Fruit fly (Drosophila melanogaster) whole organism, pupa: ENCODE results near the gene Ufsp2.
A peak's percentile ranks its signal among the peaks of the same experiment; 100 is the strongest.

Experiments used
- CG10348 ChIP-seq: fragments of 200-800 bp; sonication (Bioruptor generic); IDR thresholded peaks from 2 replicates; pipeline ENCODE4 v1.3.6; 2022; ENCODE audit warnings: missing biosample characterization, missing genetic modification characterization
- CG12605 ChIP-seq: fragments of 200-800 bp; sonication (Bioruptor generic); IDR thresholded peaks from 2 replicates; pipeline ENCODE4 v1.3.6; 2022; ENCODE audit warnings: missing biosample characterization, missing genetic modification characterization
- CG13204 ChIP-seq: fragments of 200-800 bp; sonication (Bioruptor generic); optimal IDR thresholded peaks from 2 replicates; lab custom pipeline; 2018; ENCODE audit warnings: missing biosample characterization, mild to moderate bottlenecking, missing genetic modification characterization, moderate library complexity
- CG14655 ChIP-seq: fragments of 200-800 bp; sonication (Bioruptor generic); optimal IDR thresholded peaks from 3 replicates; lab custom pipeline; 2017; ENCODE audit warnings: mild to moderate bottlenecking, missing biosample characterization, missing genetic modification reagents, missing genetic modification characterization
- CG15710 ChIP-seq: fragments of 200-800 bp; sonication (Bioruptor generic); optimal IDR thresholded peaks from 2 replicates; lab custom pipeline; 2018; ENCODE audit warnings: missing biosample characterization, mild to moderate bottlenecking, missing genetic modification characterization, moderate library complexity
- CG17806 ChIP-seq: fragments of 200-800 bp; sonication (Bioruptor generic); optimal IDR thresholded peaks from 2 replicates; lab custom pipeline; 2018; ENCODE audit warnings: missing biosample characterization, mild to moderate bottlenecking, missing genetic modification characterization, moderate library complexity
- CG32121 ChIP-seq: fragments of 200-800 bp; sonication (Bioruptor generic); IDR thresholded peaks from 2 replicates; pipeline ENCODE4 v1.3.6; 2022; ENCODE audit warnings: missing biosample characterization, missing genetic modification characterization
- CG34367 ChIP-seq: fragments of 200-800 bp; sonication (Bioruptor generic); optimal IDR thresholded peaks from 2 replicates; lab custom pipeline; 2018; ENCODE audit warnings: missing biosample characterization, mild to moderate bottlenecking, missing genetic modification characterization
- CG4496 ChIP-seq: fragments of 200-800 bp; sonication (Bioruptor generic); IDR thresholded peaks from 3 replicates; pipeline ENCODE4 v1.3.6; 2022; ENCODE audit warnings: missing biosample characterization, missing genetic modification characterization
- CG8159 ChIP-seq: fragments of 200-800 bp; sonication (Bioruptor generic); optimal IDR thresholded peaks from 3 replicates; lab custom pipeline; 2018; ENCODE audit warnings: missing biosample characterization, mild to moderate bottlenecking, missing genetic modification characterization, moderate library complexity
- CG8301 ChIP-seq: fragments of 200-800 bp; sonication (Bioruptor generic); optimal IDR thresholded peaks from 2 replicates; lab custom pipeline; 2018; ENCODE audit warnings: missing biosample characterization, mild to moderate bottlenecking, missing genetic modification characterization
- CG9948 ChIP-seq: fragments of 200-800 bp; sonication (Bioruptor generic); optimal IDR thresholded peaks from 2 replicates; lab custom pipeline; 2018; ENCODE audit warnings: missing biosample characterization, mild to moderate bottlenecking, missing genetic modification characterization, moderate library complexity
- D1 ChIP-seq: fragments of 200-800 bp; sonication (Bioruptor generic); optimal IDR thresholded peaks from 2 replicates; lab custom pipeline; 2018; ENCODE audit warnings: missing biosample characterization, mild to moderate bottlenecking, missing genetic modification characterization, moderate library complexity
- EcR ChIP-seq: fragments of 200-800 bp; sonication (Bioruptor generic); optimal IDR thresholded peaks from 3 replicates; lab custom pipeline; 2019; ENCODE audit warnings: missing biosample characterization, missing genetic modification characterization, mild to moderate bottlenecking, moderate library complexity, missing genetic modification reagents
- Ets98B ChIP-seq: fragments of 200-800 bp; sonication (Bioruptor generic); IDR thresholded peaks from 2 replicates; pipeline ENCODE4 v1.3.6; 2022; ENCODE audit warnings: missing biosample characterization, missing genetic modification characterization
- Pif1A ChIP-seq: fragments of 200-800 bp; sonication (Bioruptor generic); optimal IDR thresholded peaks from 3 replicates; lab custom pipeline; 2016; ENCODE audit warnings: missing biosample characterization, missing genetic modification characterization
- Pif1B ChIP-seq: fragments of 200-800 bp; sonication (Bioruptor generic); optimal IDR thresholded peaks from 3 replicates; lab custom pipeline; 2016; ENCODE audit warnings: missing biosample characterization, missing genetic modification characterization
- Snoo ChIP-seq: fragments of 200-800 bp; sonication (Bioruptor generic); optimal IDR thresholded peaks from 3 replicates; lab custom pipeline; 2017; ENCODE audit warnings: missing biosample characterization, mild to moderate bottlenecking, missing genetic modification characterization, inconsistent platforms
- fd96Ca ChIP-seq: fragments of 200-800 bp; sonication (Bioruptor generic); IDR thresholded peaks from 3 replicates; pipeline ENCODE4 v1.3.6; 2022; ENCODE audit warnings: missing biosample characterization, missing genetic modification characterization
- gl ChIP-seq: fragments of 200-800 bp; sonication (Bioruptor generic); optimal IDR thresholded peaks from 2 replicates; lab custom pipeline; 2018; ENCODE audit warnings: missing biosample characterization, mild to moderate bottlenecking, missing genetic modification characterization
- rn ChIP-seq: fragments of 200-800 bp; sonication (Bioruptor generic); IDR thresholded peaks from 2 replicates; pipeline ENCODE4 v1.3.6; 2022; ENCODE audit warnings: missing biosample characterization, missing genetic modification characterization

Ufsp2 gene

DNA sequence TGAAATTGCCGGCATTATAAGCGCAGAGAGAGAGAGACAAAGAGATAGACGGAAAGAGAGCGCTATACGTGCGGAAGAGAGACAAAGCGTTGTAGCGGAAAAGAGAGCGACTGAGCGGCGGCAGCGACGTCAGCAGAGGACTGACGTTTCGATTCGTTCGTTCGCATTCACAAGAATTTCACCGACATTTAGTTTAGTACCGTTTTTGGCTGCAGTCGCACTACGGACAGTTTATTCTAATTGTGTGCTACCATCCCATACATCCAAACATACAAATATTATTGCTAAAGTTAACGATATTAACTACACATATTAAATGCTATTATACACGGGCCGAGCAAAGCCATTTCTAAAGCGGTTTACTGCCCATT, 41.2 kb upstream of the Ufsp2 start, which contains the start of gene CrebA:
Gene CrebA, plus strand, starts transcription at position 168 of the 371 bp plus-strand sequence.
- peak; percentile 56 for TF ChIP-seq CG4496 (GFP tag; lab: Robert Waterston, UW)
- TF ChIP-seq CG12605 (GFP tag; lab: Robert Waterston, UW), result peak; percentile 88
- no peak for TF ChIP-seq CG34367 (tag; lab: Kevin White, UChicago)
- TF ChIP-seq CG8301 (tag; lab: Kevin White, UChicago), result no peak
- TF ChIP-seq CG9948, result no peak
- TF ChIP-seq Pif1B, result no peak
- TF ChIP-seq CG13204, result no peak
- TF ChIP-seq Ets98B (GFP tag; lab: Robert Waterston, UW), result peak; percentile 41; the same call in 1 of the 2 replicates
- TF ChIP-seq CG32121 (GFP tag; lab: Robert Waterston, UW), result peak; percentile 11; the same call in 1 of the 2 replicates
- no peak for TF ChIP-seq CG17806 (tag; lab: Kevin White, UChicago)
- no peak for TF ChIP-seq Snoo (tag; lab: Kevin White, UChicago)

DNA sequence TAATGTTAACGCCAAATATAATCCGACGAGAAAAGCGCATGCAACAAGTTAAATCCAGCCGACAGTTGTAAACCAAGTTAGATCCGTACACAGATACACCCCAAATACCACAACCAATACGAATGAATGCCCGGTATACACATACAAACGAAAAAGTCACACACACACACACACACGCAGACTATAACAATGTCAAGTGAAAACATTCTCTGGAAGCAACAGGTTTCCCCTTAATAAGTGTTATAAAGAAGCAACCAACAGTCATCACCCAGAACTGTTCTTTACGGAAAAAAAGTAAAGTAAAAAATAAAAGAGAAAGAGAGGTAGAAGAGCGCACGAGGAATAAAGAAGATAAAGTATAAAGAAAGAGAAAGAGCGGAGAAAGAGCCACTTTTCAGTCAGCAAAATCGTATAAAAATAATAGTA, 40.6 kb upstream of the Ufsp2 start:
- no peak for TF ChIP-seq CG4496 (GFP tag; lab: Robert Waterston, UW)
- peak; percentile 76 for TF ChIP-seq CG12605 (GFP tag; lab: Robert Waterston, UW)
- peak; percentile 12 for TF ChIP-seq EcR (GFP tag; lab: Kevin White, UChicago)
- TF ChIP-seq CG8159 (tag; lab: Kevin White, UChicago), result peak; percentile 13

DNA sequence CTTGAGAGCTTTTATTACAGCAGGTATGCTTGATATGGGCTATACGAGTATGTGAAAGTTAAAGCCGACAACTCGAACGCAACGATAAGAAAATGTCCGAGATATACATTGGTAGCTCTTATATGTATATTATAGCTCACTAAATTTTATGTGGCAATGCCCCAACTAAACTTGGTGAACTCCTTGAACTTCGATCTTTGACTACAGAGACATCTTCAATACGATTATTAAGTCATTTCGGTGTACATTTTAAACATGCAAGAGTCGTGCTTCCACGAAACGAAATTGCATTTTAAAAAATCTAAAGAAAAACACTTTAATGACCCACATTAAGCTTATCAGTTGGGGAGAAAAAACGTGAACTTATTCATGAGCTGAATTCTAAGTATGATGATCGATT, 39.8 kb upstream of the Ufsp2 start:
- TF ChIP-seq CG8159 (tag; lab: Kevin White, UChicago) (no peak), gl (no peak), Pif1B (no peak), CG4496 (GFP tag; lab: Robert Waterston, UW) (no peak), D1 (no peak), CG17806 (tag; lab: Kevin White, UChicago) (no peak), Pif1A (GFP tag; lab: Kevin White, UChicago) (no peak), CG8301 (tag; lab: Kevin White, UChicago) (no peak), CG9948 (no peak), CG14655 (no peak), CG15710 (tag; lab: Kevin White, UChicago) (no peak), rn (GFP tag; lab: Robert Waterston, UW) (no peak), EcR (GFP tag; lab: Kevin White, UChicago) (no peak), Snoo (tag; lab: Kevin White, UChicago) (no peak), CG34367 (tag; lab: Kevin White, UChicago) (no peak), CG10348 (GFP tag; lab: Robert Waterston, UW) (no peak)

DNA sequence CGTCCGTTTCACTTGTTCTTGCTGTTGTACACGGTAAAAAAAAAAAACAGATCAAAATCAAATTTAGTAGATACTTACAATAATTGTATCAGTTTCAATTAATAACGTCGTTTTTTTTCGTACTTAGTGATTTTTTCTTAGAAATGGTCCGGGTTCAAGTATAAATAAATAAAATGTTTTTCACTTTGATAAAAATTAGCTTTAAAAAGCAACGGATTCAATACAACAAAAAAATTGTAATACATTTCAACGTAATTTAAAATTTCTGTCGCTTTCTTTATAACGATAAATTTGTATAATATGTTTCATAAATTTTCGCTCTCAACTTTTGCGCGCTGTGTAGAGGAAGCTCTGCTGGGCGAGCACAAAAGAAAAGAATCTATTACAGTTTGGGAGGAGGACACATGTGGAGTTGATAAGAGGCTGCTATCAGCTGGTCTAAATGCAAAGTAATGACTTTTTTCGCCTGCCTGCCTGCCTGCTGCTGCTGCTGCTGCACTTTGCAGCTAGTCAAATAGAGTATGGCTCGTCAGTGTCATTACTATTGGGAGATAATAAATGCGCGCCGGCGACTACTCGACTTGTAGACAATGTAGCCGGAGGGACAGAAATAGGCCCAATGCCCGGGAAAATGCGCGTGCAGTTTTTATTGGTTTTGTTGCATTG, 38.3 kb upstream of the Ufsp2 start:
- peak; percentile 72 for TF ChIP-seq CG15710 (tag; lab: Kevin White, UChicago)
- no peak; the same call in 2 of the 3 replicates for TF ChIP-seq fd96Ca (GFP tag; lab: Robert Waterston, UW)
- TF ChIP-seq CG12605 (GFP tag; lab: Robert Waterston, UW), result peak; percentile 9; the same call in 1 of the 2 replicates
- peak; percentile 37 for TF ChIP-seq EcR (GFP tag; lab: Kevin White, UChicago)
- TF ChIP-seq Pif1B, result peak; percentile 56
- TF ChIP-seq Ets98B (GFP tag; lab: Robert Waterston, UW), result no peak; the same call in 1 of the 2 replicates
- peak; percentile 66 for TF ChIP-seq CG17806 (tag; lab: Kevin White, UChicago)
- peak; percentile 73 for TF ChIP-seq Pif1A (GFP tag; lab: Kevin White, UChicago)
- TF ChIP-seq D1, result peak; percentile 60
- TF ChIP-seq Snoo (tag; lab: Kevin White, UChicago), result peak; percentile 18
- peak; percentile 80 for TF ChIP-seq CG8159 (tag; lab: Kevin White, UChicago)
- peak; percentile 71 for TF ChIP-seq CG9948
- peak; percentile 75 for TF ChIP-seq CG32121 (GFP tag; lab: Robert Waterston, UW)
- no peak for TF ChIP-seq rn (GFP tag; lab: Robert Waterston, UW)
- TF ChIP-seq CG34367 (tag; lab: Kevin White, UChicago), result peak; percentile 58
- no peak for TF ChIP-seq CG10348 (GFP tag; lab: Robert Waterston, UW)
- peak; percentile 73 for TF ChIP-seq CG8301 (tag; lab: Kevin White, UChicago)
- no peak for TF ChIP-seq CG13204
- TF ChIP-seq CG14655, result peak; percentile 83
- no peak; the same call in 1 of the 3 replicates for TF ChIP-seq CG4496 (GFP tag; lab: Robert Waterston, UW)
- TF ChIP-seq gl, result no peak

DNA sequence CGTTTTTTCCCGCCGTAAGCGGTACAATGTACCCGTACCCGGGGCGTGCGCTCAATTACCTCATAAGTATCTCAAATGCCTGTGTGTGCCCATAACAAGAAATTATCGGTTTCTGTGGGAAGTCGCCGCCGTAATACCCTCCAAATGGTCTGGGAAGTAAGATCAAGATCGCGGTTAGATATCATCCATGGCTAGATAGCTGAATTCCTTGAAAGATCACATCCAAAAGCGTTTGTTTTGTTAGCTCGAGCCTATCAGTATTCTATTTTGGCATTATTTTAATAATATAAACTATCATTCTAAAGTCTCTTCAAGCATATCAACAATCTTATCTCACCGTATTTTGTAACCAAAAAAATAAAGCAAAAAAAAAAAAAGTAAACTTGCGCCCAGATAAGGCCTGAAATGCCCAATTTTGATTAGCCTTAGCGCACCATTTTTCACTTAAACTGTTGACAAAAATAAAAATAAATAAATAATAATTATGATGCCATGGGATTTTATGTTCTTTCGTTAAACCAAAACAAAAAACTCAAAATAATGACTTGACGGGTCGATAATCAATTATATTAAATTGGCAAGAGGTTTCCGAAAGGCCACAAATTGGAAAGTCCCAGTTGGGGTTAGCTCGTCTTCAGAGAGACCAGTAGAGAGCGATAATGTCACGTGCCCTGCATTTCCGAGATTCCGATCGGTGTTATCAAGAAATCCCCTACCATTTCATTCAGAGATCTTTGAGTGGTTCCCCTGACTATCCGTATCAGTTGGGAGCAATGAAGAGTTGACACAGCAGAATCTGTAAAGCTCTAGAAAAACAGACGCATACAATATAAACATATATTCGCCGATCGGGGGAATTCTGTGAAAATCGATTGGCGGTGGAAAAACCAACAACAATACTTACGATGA, 37.5 kb upstream of the Ufsp2 start:
- TF ChIP-seq CG8301 (tag; lab: Kevin White, UChicago) (no peak), D1 (no peak), CG14655 (peak; percentile 6), EcR (GFP tag; lab: Kevin White, UChicago) (peak; percentile 32), fd96Ca (GFP tag; lab: Robert Waterston, UW) (0 out of 3 replicates have a peak, but pooled peaks have one; percentile 3)
